Worm (Caenorhabditis elegans) whole organism, L1 larva: Measurements from ENCODE around the gene Y40H7A.4.

ENCODE experiments used
- C16A3.4 ChIP-seq: fragments of 150-350 bp; optimal IDR thresholded peaks from 2 replicates; lab custom pipeline; 2014; ENCODE audit warnings: missing biosample characterization, missing genetic modification characterization
- Y116A8C.19 ChIP-seq: sonication (generic microtip); optimal IDR thresholded peaks from 2 replicates; lab custom pipeline; 2016; ENCODE audit warnings: missing compliant biosample characterization, missing genetic modification characterization, borderline replicate concordance
- aha-1 ChIP-seq: fragments of 150-350 bp; optimal IDR thresholded peaks from 2 replicates; lab custom pipeline; 2014; ENCODE audit warnings: missing biosample characterization, missing genetic modification characterization
- ama-1 ChIP-seq: fragments of 150-350 bp; optimal IDR thresholded peaks from 2 replicates; lab custom pipeline; 2014
- blmp-1 ChIP-seq: fragments of 150-350 bp; optimal IDR thresholded peaks from 2 replicates; lab custom pipeline; 2014; ENCODE audit warnings: missing biosample characterization, missing genetic modification characterization
- ceh-63 ChIP-seq: fragments of 200-800 bp; sonication (Bioruptor generic); optimal IDR thresholded peaks from 2 replicates; lab custom pipeline; 2018; ENCODE audit warnings: mild to moderate bottlenecking, missing genetic modification characterization, missing compliant biosample characterization
- ceh-8 ChIP-seq: fragments of 200-800 bp; sonication (Bioruptor generic); optimal IDR thresholded peaks from 2 replicates; lab custom pipeline; 2018; ENCODE audit warnings: mild to moderate bottlenecking, missing genetic modification characterization, moderate library complexity, missing compliant biosample characterization
- dpl-1 ChIP-seq, 3 experiments: fragments of 150-350 bp in 2 of 3; sonication (generic microtip) in 1 of 3; optimal IDR thresholded peaks; 2 replicates each; lab custom pipeline; 2014 to 2017; ENCODE audit warnings: missing biosample characterization in 3 of 3, missing genetic modification characterization in 3 of 3, missing genetic modification reagents in 3 of 3
- efl-1 ChIP-seq, 4 experiments: fragments of 150-350 bp; optimal IDR thresholded peaks in 3 of 4; peaks in 1 of 4; 1 replicate in 1 of 4; 2 replicates in 3 of 4; lab custom pipeline; 2014; ENCODE audit warnings: missing biosample characterization in 2 of 4, missing genetic modification characterization in 2 of 4, missing genetic modification reagents in 2 of 4
- efl-3 ChIP-seq: fragments of 200-800 bp; sonication (Bioruptor generic); optimal IDR thresholded peaks from 2 replicates; lab custom pipeline; 2018; ENCODE audit warnings: mild to moderate bottlenecking, missing genetic modification characterization, missing compliant biosample characterization
- egl-13 ChIP-seq: sonication (generic microtip); optimal IDR thresholded peaks from 2 replicates; lab custom pipeline; 2016; ENCODE audit warnings: missing genotype, missing genetic modification reagents, missing genetic modification characterization, missing compliant biosample characterization
- egl-27 ChIP-seq, 2 experiments: fragments of 150-350 bp in 1 of 2; sonication (generic microtip); optimal IDR thresholded peaks; 3 replicates each; lab custom pipeline; 2017 to 2018; ENCODE audit warnings: missing biosample characterization in 2 of 2, missing genetic modification characterization in 2 of 2, missing genetic modification reagents in 2 of 2
- ets-5 ChIP-seq: fragments of 200-800 bp; sonication (Bioruptor generic); IDR thresholded peaks from 2 replicates; pipeline ENCODE4 v1.3.6; 2022; ENCODE audit warnings: missing genetic modification characterization, missing compliant biosample characterization
- fkh-4 ChIP-seq: sonication (generic microtip); optimal IDR thresholded peaks from 2 replicates; lab custom pipeline; 2016; ENCODE audit warnings: missing compliant biosample characterization, missing genetic modification characterization, borderline replicate concordance
- fos-1 ChIP-seq: fragments of 150-350 bp; optimal IDR thresholded peaks from 2 replicates; lab custom pipeline; 2014; ENCODE audit warnings: missing biosample characterization, missing genetic modification characterization
- irx-1 ChIP-seq: sonication (generic microtip); optimal IDR thresholded peaks from 2 replicates; lab custom pipeline; 2016; ENCODE audit warnings: missing genetic modification characterization, missing compliant biosample characterization
- lin-14 ChIP-seq: fragments of 200-800 bp; sonication (Bioruptor generic); optimal IDR thresholded peaks from 2 replicates; lab custom pipeline; 2018; ENCODE audit warnings: mild to moderate bottlenecking, missing genetic modification characterization, moderate library complexity, missing compliant biosample characterization
- lin-35 ChIP-seq, 2 experiments: fragments of 150-350 bp; optimal IDR thresholded peaks; 2 replicates each; lab custom pipeline; 2014; ENCODE audit warnings: missing biosample characterization in 2 of 2, missing genetic modification characterization in 2 of 2, missing genetic modification reagents in 2 of 2
- lin-39 ChIP-seq: fragments of 150-350 bp; optimal IDR thresholded peaks from 2 replicates; lab custom pipeline; 2014; ENCODE audit warnings: missing biosample characterization, missing genetic modification reagents, missing genetic modification characterization
- lir-3 ChIP-seq: sonication (generic microtip); optimal IDR thresholded peaks from 2 replicates; lab custom pipeline; 2016; ENCODE audit warnings: mild to moderate bottlenecking, missing genetic modification characterization, moderate library complexity, missing compliant biosample characterization; ENCODE audit not compliant: poor library complexity
- mab-9 ChIP-seq: fragments of 200-800 bp; sonication (Bioruptor generic); IDR thresholded peaks from 2 replicates; pipeline ENCODE4 v1.3.6; 2022; ENCODE audit warnings: missing genetic modification reagents, missing genetic modification characterization, missing compliant biosample characterization
- mdl-1 ChIP-seq, 2 experiments: fragments of 150-350 bp; optimal IDR thresholded peaks; 2 replicates each; lab custom pipeline; 2014 to 2017; ENCODE audit warnings: missing biosample characterization in 2 of 2, missing genetic modification characterization in 2 of 2, inconsistent platforms in 1 of 2
- nhr-19 ChIP-seq: fragments of 200-800 bp; sonication (Bioruptor generic); conservative IDR thresholded peaks from 2 replicates; pipeline ENCODE4 v1.3.6; 2022; ENCODE audit warnings: missing genetic modification characterization, missing compliant biosample characterization
- nhr-20 ChIP-seq: sonication (generic microtip); optimal IDR thresholded peaks from 2 replicates; lab custom pipeline; 2016; ENCODE audit warnings: mild to moderate bottlenecking, missing genetic modification characterization, missing compliant biosample characterization
- nhr-28 ChIP-seq: fragments of 150-350 bp; optimal IDR thresholded peaks from 2 replicates; lab custom pipeline; 2014; ENCODE audit warnings: missing biosample characterization, missing genetic modification characterization
- nhr-47 ChIP-seq: sonication (generic microtip); optimal IDR thresholded peaks from 2 replicates; lab custom pipeline; 2016; ENCODE audit warnings: mild to moderate bottlenecking, missing genetic modification characterization, moderate library complexity, missing compliant biosample characterization
- nhr-71 ChIP-seq: sonication (generic microtip); optimal IDR thresholded peaks from 2 replicates; lab custom pipeline; 2016; ENCODE audit warnings: mild to moderate bottlenecking, missing genetic modification characterization, moderate library complexity, missing compliant biosample characterization
- nhr-76 ChIP-seq: sonication (generic microtip); optimal IDR thresholded peaks from 2 replicates; lab custom pipeline; 2017; ENCODE audit warnings: missing biosample characterization, missing genetic modification characterization
- nhr-85 ChIP-seq: sonication (generic microtip); peaks from one replicate; lab custom pipeline; 2016; ENCODE audit warnings: missing genetic modification characterization, inconsistent platforms, missing compliant biosample characterization
- pax-3 ChIP-seq: fragments of 200-800 bp; sonication (Bioruptor generic); optimal IDR thresholded peaks from 2 replicates; lab custom pipeline; 2018; ENCODE audit warnings: mild to moderate bottlenecking, missing genetic modification characterization, moderate library complexity, missing compliant biosample characterization
- skn-1 ChIP-seq: fragments of 150-350 bp; optimal IDR thresholded peaks from 2 replicates; lab custom pipeline; 2014; ENCODE audit warnings: missing biosample characterization, missing genetic modification characterization
- snpc-4 ChIP-seq: fragments of 150-350 bp; optimal IDR thresholded peaks from 2 replicates; lab custom pipeline; 2014; ENCODE audit warnings: missing biosample characterization, missing genetic modification characterization
- sox-4 ChIP-seq: sonication (generic microtip); optimal IDR thresholded peaks from 2 replicates; lab custom pipeline; 2016; ENCODE audit warnings: missing genetic modification characterization, missing compliant biosample characterization
- swsn-7 ChIP-seq: sonication (generic microtip); optimal IDR thresholded peaks from 2 replicates; lab custom pipeline; 2016; ENCODE audit warnings: missing genetic modification characterization, missing compliant biosample characterization
- unc-130 ChIP-seq: fragments of 150-350 bp; optimal IDR thresholded peaks from 2 replicates; lab custom pipeline; 2017; ENCODE audit warnings: missing biosample characterization, missing genetic modification characterization, inconsistent platforms
- vab-15 ChIP-seq: sonication (generic microtip); optimal IDR thresholded peaks from 2 replicates; lab custom pipeline; 2017; ENCODE audit warnings: missing genotype, mild to moderate bottlenecking, missing genetic modification characterization, missing compliant biosample characterization
- xbp-1 ChIP-seq: sonication (generic microtip); optimal IDR thresholded peaks from 2 replicates; lab custom pipeline; 2016; ENCODE audit warnings: missing genetic modification characterization, missing compliant biosample characterization
- ztf-4 ChIP-seq: fragments of 150-350 bp; optimal IDR thresholded peaks from 2 replicates; lab custom pipeline; 2014; ENCODE audit warnings: missing biosample characterization, missing genetic modification characterization

Gene Y40H7A.4

ce11 chrIV:15175487-15176128 lies at the start of gene Y40H7A.4:
TSS of gene Y40H7A.4 (minus strand) at chrIV:15175537.
- no peak for TF ChIP-seq irx-1 (tag; lab: Kevin White, UChicago)
- no peak for TF ChIP-seq efl-1 (optimal IDR thresholded peaks at IDR 0.05; lab: Kevin White, UChicago)
- TF ChIP-seq efl-1 (GFP tag; optimal IDR thresholded peaks at IDR 0.05 in 1 of 2; lab: Kevin White, UChicago), result peak in 1 of 2 experiments; percentile 4

- TF ChIP-seq nhr-71 (no peak), nhr-85 (tag; lab: Kevin White, UChicago) (no peak), efl-3 (GFP tag; lab: Kevin White, UChicago) (no peak), mdl-1 (tag; optimal IDR thresholded peaks at IDR 0.05; lab: Kevin White, UChicago) (no peak), lir-3 (tag; lab: Kevin White, UChicago) (no peak), aha-1 (tag; lab: Kevin White, UChicago) (no peak), fkh-4 (no peak), swsn-7 (tag; lab: Kevin White, UChicago) (no peak), sox-4 (tag; lab: Kevin White, UChicago) (no peak), ets-5 (GFP tag; lab: Robert Waterston, UW) (no peak), pax-3 (tag; lab: Kevin White, UChicago) (no peak), unc-130 (tag; lab: Kevin White, UChicago) (no peak), lin-35 (GFP tag; optimal IDR thresholded peaks at IDR 0.05; lab: Kevin White, UChicago) (no peak)
These were observed 44.9 kb upstream of the Y40H7A.4 start, which contains the start of gene Y40H7A.11 for ce11 chrIV:15220253-15220652. TSS of gene Y40H7A.11 (minus strand) at chrIV:15220353.

ce11 chrIV:15215470-15215869 lies 40.1 kb upstream of the Y40H7A.4 start, which contains the start of gene Y40H7A.10:
TSS of gene Y40H7A.10 (minus strand) at chrIV:15215597.
- no peak for TF ChIP-seq ama-1 (lab: Kevin White, UChicago)

ce11 chrIV:15214694-15215093 lies 39.4 kb upstream of the Y40H7A.4 start:
- TF ChIP-seq lin-39 (tag; lab: Kevin White, UChicago) (no peak), mab-9 (GFP tag; lab: Robert Waterston, UW) (no peak), xbp-1 (tag; lab: Kevin White, UChicago) (no peak), C16A3.4 (no peak), blmp-1 (tag; lab: Kevin White, UChicago) (no peak), egl-27 (tag; optimal IDR thresholded peaks at IDR 0.05; lab: Kevin White, UChicago) (no peak), nhr-76 (tag; lab: Kevin White, UChicago) (no peak), aha-1 (tag; lab: Kevin White, UChicago) (no peak), vab-15 (tag; lab: Kevin White, UChicago) (no peak), dpl-1 (GFP tag; optimal IDR thresholded peaks at IDR 0.05; lab: Kevin White, UChicago) (no peak), ztf-4 (tag; lab: Kevin White, UChicago) (no peak), nhr-47 (tag; lab: Kevin White, UChicago) (no peak), Y116A8C.19 (tag; lab: Kevin White, UChicago) (no peak)

- no peak for TF ChIP-seq efl-1 (optimal IDR thresholded peaks at IDR 0.05; lab: Kevin White, UChicago)
- TF ChIP-seq efl-1 (GFP tag; optimal IDR thresholded peaks at IDR 0.05 in 1 of 2; lab: Kevin White, UChicago), result peak in 1 of 2 experiments; percentile 59
- no peak for TF ChIP-seq lin-14 (GFP tag; lab: Kevin White, UChicago)
These were observed 35.1 kb upstream of the Y40H7A.4 start for ce11 chrIV:15210482-15210881.

ce11 chrIV:15206649-15207048 lies 31.3 kb upstream of the Y40H7A.4 start:
- no peak for TF ChIP-seq fos-1 (tag; lab: Kevin White, UChicago)
- no peak for TF ChIP-seq pax-3 (tag; lab: Kevin White, UChicago)
- TF ChIP-seq egl-27 (tag; optimal IDR thresholded peaks at IDR 0.05; lab: Kevin White, UChicago), result no peak
- no peak for TF ChIP-seq snpc-4 (tag; lab: Kevin White, UChicago)
- no peak for TF ChIP-seq blmp-1 (tag; lab: Kevin White, UChicago)
- TF ChIP-seq skn-1, result no peak
- no peak for TF ChIP-seq xbp-1 (tag; lab: Kevin White, UChicago)
- no peak for TF ChIP-seq efl-1 (optimal IDR thresholded peaks at IDR 0.05; lab: Kevin White, UChicago)
- TF ChIP-seq efl-1 (GFP tag; optimal IDR thresholded peaks at IDR 0.05 in 1 of 2; lab: Kevin White, UChicago), result no peak
- TF ChIP-seq nhr-19 (GFP tag; lab: Robert Waterston, UW), result no peak
- no peak for TF ChIP-seq irx-1 (tag; lab: Kevin White, UChicago)
- no peak for TF ChIP-seq ceh-63 (GFP tag; lab: Kevin White, UChicago)
- TF ChIP-seq nhr-28, result no peak
- no peak for TF ChIP-seq ceh-8 (GFP tag; lab: Kevin White, UChicago)
- no peak for TF ChIP-seq egl-13 (tag; lab: Kevin White, UChicago)
- TF ChIP-seq nhr-20 (tag; lab: Kevin White, UChicago), result no peak
- TF ChIP-seq, all 84 proteins: peak for 0
